Fruit fly (Drosophila melanogaster) whole organism, embryonic: ENCODE data around the gene CG6067.

Experiments
- Bteb2 ChIP-seq: fragments of 200-800 bp; sonication (Bioruptor generic); optimal IDR thresholded peaks from 2 replicates; lab custom pipeline; 2016; ENCODE audit warnings: missing biosample characterization, missing genetic modification characterization
- C15 ChIP-seq: fragments of 200-800 bp; sonication (Bioruptor generic); IDR thresholded peaks from 3 replicates; pipeline ENCODE4 v1.3.6; 2022; ENCODE audit warnings: missing biosample characterization, missing genetic modification characterization
- CG10147 ChIP-seq: fragments of 200-800 bp; sonication (Bioruptor generic); optimal IDR thresholded peaks from 2 replicates; lab custom pipeline; 2019; ENCODE audit warnings: missing biosample characterization, mild to moderate bottlenecking, missing genetic modification characterization, moderate library complexity
- CG10979 ChIP-seq: fragments of 200-800 bp; sonication (Bioruptor generic); optimal IDR thresholded peaks from 2 replicates; lab custom pipeline; 2018; ENCODE audit warnings: missing biosample characterization, mild to moderate bottlenecking, missing genetic modification characterization, moderate library complexity
- CG11504 ChIP-seq: fragments of 200-800 bp; sonication (Bioruptor generic); optimal IDR thresholded peaks from 3 replicates; lab custom pipeline; 2019; ENCODE audit warnings: missing biosample characterization, mild to moderate bottlenecking, missing genetic modification characterization, moderate library complexity
- CG11560 ChIP-seq: fragments of 200-800 bp; sonication (Bioruptor generic); IDR thresholded peaks from 3 replicates; pipeline ENCODE4 v1.3.6; 2022; ENCODE audit warnings: missing biosample characterization, missing genetic modification characterization
- CG11695 ChIP-seq: fragments of 200-800 bp; sonication (Bioruptor generic); IDR thresholded peaks from 3 replicates; pipeline ENCODE4 v1.3.6; 2022; ENCODE audit warnings: missing biosample characterization, missing genetic modification characterization
- CG12659 ChIP-seq: fragments of 200-800 bp; sonication (Bioruptor generic); optimal IDR thresholded peaks from 3 replicates; lab custom pipeline; 2017; ENCODE audit warnings: mild to moderate bottlenecking, missing biosample characterization, missing genetic modification reagents, missing genetic modification characterization
- CG12942 ChIP-seq: fragments of 200-800 bp; sonication (Bioruptor generic); optimal IDR thresholded peaks from 3 replicates; lab custom pipeline; 2016; ENCODE audit warnings: missing biosample characterization, missing genetic modification characterization
- CG14667 ChIP-seq: fragments of 200-800 bp; sonication (Bioruptor generic); IDR thresholded peaks from 2 replicates; pipeline ENCODE4 v1.3.6; 2022; ENCODE audit warnings: missing biosample characterization, missing genetic modification characterization
- CG15514 ChIP-seq: fragments of 200-800 bp; sonication (Bioruptor generic); optimal IDR thresholded peaks from 3 replicates; lab custom pipeline; 2017; ENCODE audit warnings: missing biosample characterization, missing genetic modification characterization, mild to moderate bottlenecking, moderate library complexity, missing genetic modification reagents
- CG1602 ChIP-seq: fragments of 200-800 bp; sonication (Bioruptor generic); optimal IDR thresholded peaks from 3 replicates; lab custom pipeline; 2016; ENCODE audit warnings: missing biosample characterization, missing genetic modification characterization
- CG18764 ChIP-seq: fragments of 200-800 bp; sonication (Bioruptor generic); optimal IDR thresholded peaks from 3 replicates; lab custom pipeline; 2016; ENCODE audit warnings: missing biosample characterization, missing genetic modification characterization
- CG2120 ChIP-seq: fragments of 200-800 bp; sonication (Bioruptor generic); optimal IDR thresholded peaks from 3 replicates; lab custom pipeline; 2016; ENCODE audit warnings: missing biosample characterization, missing genetic modification characterization
- CG2199 ChIP-seq: fragments of 200-800 bp; sonication (Bioruptor generic); IDR thresholded peaks from 3 replicates; pipeline ENCODE4 v1.3.6; 2022; ENCODE audit warnings: missing biosample characterization, missing genetic modification characterization
- CG2678 ChIP-seq: fragments of 200-800 bp; sonication (Bioruptor generic); optimal IDR thresholded peaks from 3 replicates; lab custom pipeline; 2019; ENCODE audit warnings: missing biosample characterization, mild to moderate bottlenecking, missing genetic modification characterization, moderate library complexity
- CG31388 ChIP-seq: fragments of 200-800 bp; sonication (Bioruptor generic); optimal IDR thresholded peaks from 2 replicates; lab custom pipeline; 2016; ENCODE audit warnings: missing biosample characterization, missing genetic modification characterization
- CG32532 ChIP-seq: fragments of 200-800 bp; sonication (Bioruptor generic); IDR thresholded peaks from 2 replicates; pipeline ENCODE4 v1.3.6; 2022; ENCODE audit warnings: missing biosample characterization, missing genetic modification characterization
- CG34422 ChIP-seq: fragments of 200-800 bp; sonication (Bioruptor generic); IDR thresholded peaks from 3 replicates; pipeline ENCODE4 v1.3.6; 2022; ENCODE audit warnings: missing biosample characterization, missing genetic modification characterization
- CG6813 ChIP-seq: fragments of 200-800 bp; sonication (Bioruptor generic); optimal IDR thresholded peaks from 2 replicates; lab custom pipeline; 2017; ENCODE audit warnings: missing biosample characterization, missing genetic modification characterization, mild to moderate bottlenecking, moderate library complexity, missing genetic modification reagents
- CG7357 ChIP-seq: fragments of 200-800 bp; sonication (Bioruptor generic); IDR thresholded peaks from 3 replicates; pipeline ENCODE4 v1.3.6; 2022; ENCODE audit warnings: missing biosample characterization, missing genetic modification characterization
- CG8924 ChIP-seq: fragments of 200-800 bp; optimal IDR thresholded peaks from 3 replicates; lab custom pipeline; 2019; ENCODE audit warnings: missing biosample characterization, mild to moderate bottlenecking, missing genetic modification characterization, moderate library complexity
- Camta ChIP-seq: fragments of 200-800 bp; sonication (Bioruptor generic); optimal IDR thresholded peaks from 2 replicates; lab custom pipeline; 2016; ENCODE audit warnings: missing biosample characterization, missing genetic modification characterization
- Dfd ChIP-seq, 2 experiments: fragments of >200 bp; optimal IDR thresholded peaks; 2 replicates each; lab custom pipeline; 2017; ENCODE audit warnings: missing biosample characterization in 2 of 2, missing genetic modification characterization in 2 of 2
- Doc3 ChIP-seq: fragments of 200-800 bp; sonication (Bioruptor generic); IDR thresholded peaks from 3 replicates; pipeline ENCODE4 v1.3.6; 2022; ENCODE audit warnings: missing biosample characterization, missing genetic modification characterization; ENCODE audit not compliant: partially characterized antibody
- Drgx ChIP-seq: fragments of 200-800 bp; sonication (Bioruptor generic); IDR thresholded peaks from 2 replicates; pipeline ENCODE4 v1.3.6; 2022; ENCODE audit warnings: missing biosample characterization, missing genetic modification characterization
- ERR ChIP-seq: fragments of 200-800 bp; sonication (Bioruptor generic); optimal IDR thresholded peaks from 2 replicates; lab custom pipeline; 2016; ENCODE audit warnings: missing biosample characterization, missing genetic modification characterization
- Fer2 ChIP-seq: fragments of 200-800 bp; sonication (Bioruptor generic); optimal IDR thresholded peaks from 2 replicates; lab custom pipeline; 2018; ENCODE audit warnings: missing biosample characterization, mild to moderate bottlenecking, missing genetic modification characterization, moderate library complexity
- H2.0 ChIP-seq: fragments of 200-800 bp; sonication (Bioruptor generic); IDR thresholded peaks from 2 replicates; pipeline ENCODE4 v1.3.6; 2022; ENCODE audit warnings: missing biosample characterization, missing genetic modification characterization
- Hand ChIP-seq: fragments of 200-800 bp; sonication (Bioruptor generic); optimal IDR thresholded peaks from 2 replicates; lab custom pipeline; 2017; ENCODE audit warnings: mild to moderate bottlenecking, missing biosample characterization, missing genetic modification reagents, missing genetic modification characterization
- Meics ChIP-seq: fragments of 200-800 bp; sonication (Bioruptor generic); optimal IDR thresholded peaks from 2 replicates; lab custom pipeline; 2017; ENCODE audit warnings: missing biosample characterization, mild to moderate bottlenecking, missing genetic modification characterization
- Sin3A ChIP-seq: fragments of >200 bp; optimal IDR thresholded peaks from 2 replicates; lab custom pipeline; 2018
- Sry-β ChIP-seq: fragments of 200-800 bp; sonication (Bioruptor generic); optimal IDR thresholded peaks from 2 replicates; lab custom pipeline; 2018; ENCODE audit warnings: missing biosample characterization, mild to moderate bottlenecking, missing genetic modification characterization, moderate library complexity
- ab ChIP-seq: fragments of 200-800 bp; sonication (Bioruptor generic); optimal IDR thresholded peaks from 2 replicates; lab custom pipeline; 2016; ENCODE audit warnings: missing biosample characterization, missing genetic modification characterization
- bigmax ChIP-seq: fragments of 200-800 bp; sonication (Bioruptor generic); optimal IDR thresholded peaks from 2 replicates; lab custom pipeline; 2018; ENCODE audit warnings: missing biosample characterization, mild to moderate bottlenecking, missing genetic modification characterization
- cad ChIP-seq: fragments of >200 bp; optimal IDR thresholded peaks from 2 replicates; lab custom pipeline; 2017; ENCODE audit warnings: missing biosample characterization, missing genetic modification characterization
- crol ChIP-seq: fragments of 200-800 bp; sonication (Bioruptor generic); IDR thresholded peaks from 2 replicates; pipeline ENCODE4 v1.3.6; 2022; ENCODE audit warnings: missing biosample characterization, missing genetic modification characterization
- dmrt99B ChIP-seq: fragments of 200-800 bp; sonication (Bioruptor generic); optimal IDR thresholded peaks from 2 replicates; lab custom pipeline; 2018; ENCODE audit warnings: missing biosample characterization, mild to moderate bottlenecking, missing genetic modification characterization, moderate library complexity
- ftz-f1 ChIP-seq: fragments of 200-800 bp; sonication (Bioruptor generic); optimal IDR thresholded peaks from 2 replicates; lab custom pipeline; 2016; ENCODE audit warnings: missing biosample characterization, missing genetic modification characterization
- gfzf ChIP-seq: fragments of 200-800 bp; sonication (Bioruptor generic); optimal IDR thresholded peaks from 2 replicates; lab custom pipeline; 2016; ENCODE audit warnings: missing biosample characterization, mild to moderate bottlenecking, missing genetic modification characterization, moderate library complexity
- her ChIP-seq: fragments of 200-800 bp; sonication (Bioruptor generic); optimal IDR thresholded peaks from 2 replicates; lab custom pipeline; 2016; ENCODE audit warnings: missing biosample characterization, missing genetic modification characterization
- inv ChIP-seq: fragments of 200-800 bp; sonication (Bioruptor generic); IDR thresholded peaks from 2 replicates; pipeline ENCODE4 v1.3.6; 2022; ENCODE audit warnings: missing biosample characterization, missing genetic modification characterization; ENCODE audit not compliant: partially characterized antibody
- klu ChIP-seq: fragments of 200-800 bp; sonication (Bioruptor generic); IDR thresholded peaks from 2 replicates; pipeline ENCODE4 v1.3.6; 2022; ENCODE audit warnings: missing biosample characterization, missing genetic modification characterization
- lbe ChIP-seq: fragments of 200-800 bp; sonication (Bioruptor generic); optimal IDR thresholded peaks from 2 replicates; lab custom pipeline; 2016; ENCODE audit warnings: missing biosample characterization, mild to moderate bottlenecking, missing genetic modification characterization
- pnt ChIP-seq: fragments of 200-800 bp; sonication (Bioruptor generic); optimal IDR thresholded peaks from 3 replicates; lab custom pipeline; 2016; ENCODE audit warnings: missing biosample characterization, missing genetic modification characterization
- pum ChIP-seq: fragments of 200-800 bp; sonication (Bioruptor generic); optimal IDR thresholded peaks from 2 replicates; lab custom pipeline; 2016; ENCODE audit warnings: missing biosample characterization, missing genetic modification characterization
- salm ChIP-seq: fragments of 200-800 bp; sonication (Bioruptor generic); optimal IDR thresholded peaks from 2 replicates; lab custom pipeline; 2018; ENCODE audit warnings: missing biosample characterization, mild to moderate bottlenecking, missing genetic modification characterization
- tll ChIP-seq, 2 experiments: fragments of 200-800 bp in 1 of 2; fragments of >200 bp in 1 of 2; sonication (Bioruptor generic) in 1 of 2; optimal IDR thresholded peaks; 2 replicates each; lab custom pipeline; 2017 to 2019; ENCODE audit warnings: missing biosample characterization in 2 of 2, missing genetic modification characterization in 2 of 2, mild to moderate bottlenecking in 1 of 2, moderate library complexity in 1 of 2
- zen ChIP-seq: fragments of 200-800 bp; sonication (Bioruptor generic); optimal IDR thresholded peaks from 3 replicates; lab custom pipeline; 2018; ENCODE audit warnings: missing biosample characterization, mild to moderate bottlenecking, missing genetic modification characterization, moderate library complexity
- zen2 ChIP-seq: fragments of 200-800 bp; sonication (Bioruptor generic); IDR thresholded peaks from 3 replicates; pipeline ENCODE4 v1.3.6; 2022; ENCODE audit warnings: missing biosample characterization, missing genetic modification characterization; ENCODE audit not compliant: partially characterized antibody
- zfh2 ChIP-seq: fragments of 200-800 bp; sonication (Bioruptor generic); optimal IDR thresholded peaks from 2 replicates; lab custom pipeline; 2016; ENCODE audit warnings: missing biosample characterization, missing genetic modification characterization

Gene CG6067

dm6 chrX:5977113-5977512, 21.7 kb downstream of the CG6067 start:
- TF ChIP-seq Hand (GFP tag; lab: Kevin White, UChicago) (no peak), CG2678 (tag; lab: Kevin White, UChicago) (peak; percentile 39), lbe (no peak), CG32532 (GFP tag; lab: Robert Waterston, UW) (0 out of 2 replicates have a peak, but pooled peaks have one; percentile 32), gfzf (GFP tag; lab: Kevin White, UChicago) (no peak), CG15514 (GFP tag; lab: Kevin White, UChicago) (no peak), CG12942 (no peak), cad (GFP tag; lab: Kevin White, UChicago) (no peak), C15 (GFP tag; lab: Robert Waterston, UW) (no peak), her (GFP tag; lab: Kevin White, UChicago) (no peak), Bteb2 (no peak), Sry-β (GFP tag; lab: Kevin White, UChicago) (no peak), CG2120 (GFP tag; lab: Kevin White, UChicago) (peak; percentile 22), pum (GFP tag; lab: Kevin White, UChicago) (no peak), CG34422 (GFP tag; lab: Robert Waterston, UW) (no peak), Camta (GFP tag; lab: Kevin White, UChicago) (no peak), CG11504 (tag; lab: Kevin White, UChicago) (peak; percentile 31), CG18764 (GFP tag; lab: Kevin White, UChicago) (no peak), Doc3 (GFP tag; lab: Robert Waterston, UW) (no peak), Fer2 (tag; lab: Kevin White, UChicago) (no peak), tll (GFP tag; optimal IDR thresholded peaks at IDR 0.05; lab: Kevin White, UChicago) (no peak), CG10147 (GFP tag; lab: Kevin White, UChicago) (no peak), CG1602 (GFP tag; lab: Kevin White, UChicago) (no peak), bigmax (GFP tag; lab: Kevin White, UChicago) (no peak), Drgx (GFP tag; lab: Robert Waterston, UW) (0 out of 2 replicates have a peak, but pooled peaks have one; percentile 20), CG7357 (GFP tag; lab: Robert Waterston, UW) (no peak), CG6813 (no peak), Dfd (GFP tag; optimal IDR thresholded peaks at IDR 0.05; lab: Kevin White, UChicago) (no peak), CG14667 (GFP tag; lab: Robert Waterston, UW) (peak; percentile 17; the same call in 1 of the 2 replicates), CG11560 (tag; lab: Robert Waterston, UW) (no peak), CG31388 (no peak), CG8924 (tag; lab: Kevin White, UChicago) (no peak), ftz-f1 (GFP tag; lab: Kevin White, UChicago) (no peak), zen (no peak), salm (tag; lab: Kevin White, UChicago) (no peak), CG10979 (tag; lab: Kevin White, UChicago) (no peak), pnt (GFP tag; lab: Kevin White, UChicago) (no peak), CG11695 (GFP tag; lab: Robert Waterston, UW) (no peak), crol (0 out of 2 replicates have a peak, but pooled peaks have one; percentile 10), zen2 (no peak), Sin3A (lab: Kevin White, UChicago) (no peak), zfh2 (GFP tag; lab: Kevin White, UChicago) (no peak), ERR (GFP tag; lab: Kevin White, UChicago) (no peak), H2.0 (GFP tag; lab: Robert Waterston, UW) (0 out of 2 replicates have a peak, but pooled peaks have one; percentile 22), inv (GFP tag; lab: Robert Waterston, UW) (no peak), ab (GFP tag; lab: Kevin White, UChicago) (no peak), CG12659 (GFP tag; lab: Kevin White, UChicago) (peak; percentile 16), Meics (GFP tag; lab: Kevin White, UChicago) (peak; percentile 18), klu (GFP tag; lab: Robert Waterston, UW) (no peak), dmrt99B (tag; lab: Kevin White, UChicago) (peak; percentile 21), CG2199 (GFP tag; lab: Robert Waterston, UW) (no peak)
